Worm (Caenorhabditis elegans) whole organism, L2 larva: ENCODE measurements around the gene marg-1.

Source experiments
- ceh-16 ChIP-seq: fragments of 150-350 bp; optimal IDR thresholded peaks from 2 replicates; lab custom pipeline; 2014; ENCODE audit warnings: missing biosample characterization, missing genetic modification characterization
- fos-1 ChIP-seq: fragments of 150-350 bp; optimal IDR thresholded peaks from 2 replicates; lab custom pipeline; 2014; ENCODE audit warnings: missing biosample characterization, missing genetic modification characterization
- nhr-237 ChIP-seq: fragments of 150-350 bp; optimal IDR thresholded peaks from 2 replicates; lab custom pipeline; 2014; ENCODE audit warnings: missing biosample characterization, missing genetic modification characterization
- ztf-1 ChIP-seq: fragments of 200-800 bp; sonication (Bioruptor generic); conservative IDR thresholded peaks from 2 replicates; pipeline ENCODE4 v1.3.6; 2022; ENCODE audit warnings: missing genetic modification characterization, missing compliant biosample characterization

ce11 chrX:3766552-3766951, 14.4 kb downstream of the marg-1 start, which contains the start of gene F47B7.4:
- TF ChIP-seq ztf-1 (GFP tag; lab: Robert Waterston, UW) (no peak), nhr-237 (tag; lab: Kevin White, UChicago) (no peak), fos-1 (tag; lab: Kevin White, UChicago) (no peak), ceh-16 (no peak)
